Worm (Caenorhabditis elegans) whole organism, mixed stage, embryonic: ENCODE measurements around the gene F43D2.6.

Source experiments
- M03D4.4 ChIP-seq: sonication (generic microtip); optimal IDR thresholded peaks from 2 replicates; lab custom pipeline; 2017; ENCODE audit warnings: mild to moderate bottlenecking, missing genetic modification characterization, missing compliant biosample characterization
- bed-3 ChIP-seq: fragments of 200-800 bp; sonication (Bioruptor generic); optimal IDR thresholded peaks from 3 replicates; lab custom pipeline; 2018; ENCODE audit warnings: mild to moderate bottlenecking, missing genetic modification characterization, moderate library complexity, missing compliant biosample characterization
- ceh-39 ChIP-seq: fragments of 150-350 bp; optimal IDR thresholded peaks from 2 replicates; lab custom pipeline; 2014; ENCODE audit warnings: missing biosample characterization, missing genetic modification characterization
- ceh-43 ChIP-seq: fragments of 200-800 bp; sonication (Bioruptor generic); optimal IDR thresholded peaks from 2 replicates; lab custom pipeline; 2018; ENCODE audit warnings: mild to moderate bottlenecking, missing genetic modification characterization, moderate library complexity, missing compliant biosample characterization
- ces-1 ChIP-seq: fragments of 150-350 bp; optimal IDR thresholded peaks from 2 replicates; lab custom pipeline; 2014; ENCODE audit warnings: missing biosample characterization, missing genetic modification reagents, missing genetic modification characterization
- cnd-1 ChIP-seq: fragments of 200-800 bp; sonication (Bioruptor generic); optimal IDR thresholded peaks from 2 replicates; lab custom pipeline; 2018; ENCODE audit warnings: mild to moderate bottlenecking, missing genetic modification characterization, missing compliant biosample characterization
- drap-1 ChIP-seq: fragments of 200-800 bp; sonication (Bioruptor generic); optimal IDR thresholded peaks from 3 replicates; lab custom pipeline; 2018; ENCODE audit warnings: mild to moderate bottlenecking, missing genetic modification characterization, missing compliant biosample characterization
- elt-1 ChIP-seq: sonication (generic microtip); optimal IDR thresholded peaks from 2 replicates; lab custom pipeline; 2017; ENCODE audit warnings: missing genetic modification characterization, mild to moderate bottlenecking, missing compliant biosample characterization, antibody characterized with exemption, moderate library complexity, borderline replicate concordance; ENCODE audit not compliant: insufficient read depth
- elt-3 ChIP-seq: fragments of 150-350 bp; optimal IDR thresholded peaks from 2 replicates; lab custom pipeline; 2014; ENCODE audit warnings: missing biosample characterization, missing genetic modification characterization
- hlh-1 ChIP-seq: fragments of 150-350 bp; optimal IDR thresholded peaks from 2 replicates; lab custom pipeline; 2014; ENCODE audit warnings: missing biosample characterization, missing genetic modification reagents, missing genetic modification characterization
- lin-32 ChIP-seq: fragments of 200-800 bp; sonication (Bioruptor generic); optimal IDR thresholded peaks from 2 replicates; lab custom pipeline; 2018; ENCODE audit warnings: mild to moderate bottlenecking, missing genetic modification characterization, missing compliant biosample characterization
- lsy-2 ChIP-seq: fragments of 150-350 bp; optimal IDR thresholded peaks from 2 replicates; lab custom pipeline; 2014; ENCODE audit warnings: missing biosample characterization, missing genetic modification characterization
- mep-1 ChIP-seq: fragments of 150-350 bp; optimal IDR thresholded peaks from 2 replicates; lab custom pipeline; 2017; ENCODE audit warnings: missing biosample characterization, missing genetic modification reagents, missing genetic modification characterization, inconsistent platforms
- mls-2 ChIP-seq: sonication (generic microtip); optimal IDR thresholded peaks from 2 replicates; lab custom pipeline; 2016; ENCODE audit warnings: mild to moderate bottlenecking, missing genetic modification characterization, moderate library complexity, missing compliant biosample characterization
- nhr-12 ChIP-seq: fragments of 150-350 bp; optimal IDR thresholded peaks from 2 replicates; lab custom pipeline; 2014; ENCODE audit warnings: missing biosample characterization, missing genetic modification characterization
- nhr-2 ChIP-seq: fragments of 150-350 bp; optimal IDR thresholded peaks from 2 replicates; lab custom pipeline; 2014; ENCODE audit warnings: missing biosample characterization, missing genetic modification characterization
- nhr-237 ChIP-seq: fragments of 150-350 bp; optimal IDR thresholded peaks from 2 replicates; lab custom pipeline; 2014; ENCODE audit warnings: missing biosample characterization, missing genetic modification characterization
- nhr-28 ChIP-seq: fragments of 150-350 bp; optimal IDR thresholded peaks from 2 replicates; lab custom pipeline; 2014; ENCODE audit warnings: missing biosample characterization, missing genetic modification characterization
- nhr-76 ChIP-seq: sonication (generic microtip); optimal IDR thresholded peaks from 2 replicates; lab custom pipeline; 2017; ENCODE audit warnings: missing biosample characterization, missing genetic modification characterization
- sem-2 ChIP-seq: fragments of 200-800 bp; sonication (Bioruptor generic); optimal IDR thresholded peaks from 2 replicates; lab custom pipeline; 2018; ENCODE audit warnings: mild to moderate bottlenecking, missing genetic modification characterization, missing compliant biosample characterization
- snpc-4 ChIP-seq: fragments of 150-350 bp; optimal IDR thresholded peaks from 2 replicates; lab custom pipeline; 2014; ENCODE audit warnings: missing biosample characterization, missing genetic modification characterization
- sptf-1 ChIP-seq: sonication (generic microtip); optimal IDR thresholded peaks from 2 replicates; lab custom pipeline; 2017; ENCODE audit warnings: mild to moderate bottlenecking, missing genetic modification characterization, moderate library complexity, missing compliant biosample characterization
- unc-120 ChIP-seq: sonication (generic microtip); optimal IDR thresholded peaks from 2 replicates; lab custom pipeline; 2017; ENCODE audit warnings: missing genetic modification characterization, missing compliant biosample characterization; ENCODE audit not compliant: poor library complexity, severe bottlenecking
- unc-39 ChIP-seq: fragments of 150-350 bp; optimal IDR thresholded peaks from 2 replicates; lab custom pipeline; 2014; ENCODE audit warnings: missing biosample characterization, missing genetic modification characterization
- unc-62 ChIP-seq: fragments of 150-350 bp; optimal IDR thresholded peaks from 2 replicates; lab custom pipeline; 2014; ENCODE audit warnings: missing biosample characterization, missing genetic modification reagents, missing genetic modification characterization
- zip-8 ChIP-seq: fragments of 150-350 bp; optimal IDR thresholded peaks from 2 replicates; lab custom pipeline; 2014; ENCODE audit warnings: missing biosample characterization, missing genetic modification characterization
- ztf-11 ChIP-seq: fragments of 150-350 bp; optimal IDR thresholded peaks from 2 replicates; lab custom pipeline; 2014; ENCODE audit warnings: missing biosample characterization, missing genetic modification characterization

Gene F43D2.6

ce11 chrV:14658131-14658530 lies 23.2 kb upstream of the F43D2.6 start, which contains the start of gene slc-25A29:
Gene slc-25A29, minus strand, starts transcription at chrV:14658175.
- no peak for TF ChIP-seq snpc-4 (tag; lab: Kevin White, UChicago)
- TF ChIP-seq ztf-11 (tag; lab: Kevin White, UChicago), result no peak
- TF ChIP-seq nhr-2 (tag; lab: Kevin White, UChicago), result no peak

- no peak for TF ChIP-seq nhr-2 (tag; lab: Kevin White, UChicago)
- no peak for TF ChIP-seq ceh-39
- TF ChIP-seq bed-3 (GFP tag; lab: Kevin White, UChicago), result no peak
- TF ChIP-seq nhr-237, result no peak
- no peak for TF ChIP-seq M03D4.4 (tag; lab: Kevin White, UChicago)
- TF ChIP-seq unc-62 (GFP tag; lab: Kevin White, UChicago), result no peak
- no peak for TF ChIP-seq ztf-11 (tag; lab: Kevin White, UChicago)
These were observed 22.0 kb upstream of the F43D2.6 start for ce11 chrV:14656970-14657369.

- TF ChIP-seq nhr-2 (tag; lab: Kevin White, UChicago) (no peak), mls-2 (tag; lab: Kevin White, UChicago) (no peak), sptf-1 (tag; lab: Kevin White, UChicago) (no peak), cnd-1 (tag; lab: Kevin White, UChicago) (no peak), nhr-28 (tag; lab: Kevin White, UChicago) (no peak), hlh-1 (tag; lab: Kevin White, UChicago) (no peak), snpc-4 (tag; lab: Kevin White, UChicago) (no peak), lsy-2 (no peak), zip-8 (no peak)
These were observed 20.7 kb upstream of the F43D2.6 start for ce11 chrV:14655689-14656088.

- TF ChIP-seq elt-1 (tag; lab: Kevin White, UChicago) (no peak), unc-120 (tag; lab: Kevin White, UChicago) (no peak), nhr-76 (tag; lab: Kevin White, UChicago) (no peak), lsy-2 (no peak), drap-1 (GFP tag; lab: Kevin White, UChicago) (no peak), cnd-1 (tag; lab: Kevin White, UChicago) (peak; percentile 45), ceh-39 (no peak), unc-62 (GFP tag; lab: Kevin White, UChicago) (peak; percentile 36), ces-1 (peak; percentile 84), zip-8 (no peak), mep-1 (tag; lab: Kevin White, UChicago) (no peak), nhr-237 (no peak), ceh-43 (GFP tag; lab: Kevin White, UChicago) (no peak), nhr-28 (tag; lab: Kevin White, UChicago) (no peak), ztf-11 (tag; lab: Kevin White, UChicago) (no peak)
These were observed 15.7 kb upstream of the F43D2.6 start for ce11 chrV:14650631-14651030.

- no peak for TF ChIP-seq nhr-12
- no peak for TF ChIP-seq ceh-39
- TF ChIP-seq nhr-28 (tag; lab: Kevin White, UChicago), result no peak
- TF ChIP-seq ces-1, result peak; percentile 25
- TF ChIP-seq snpc-4 (tag; lab: Kevin White, UChicago), result no peak
- TF ChIP-seq drap-1 (GFP tag; lab: Kevin White, UChicago), result no peak
- TF ChIP-seq hlh-1 (tag; lab: Kevin White, UChicago), result peak; percentile 17
- TF ChIP-seq mls-2 (tag; lab: Kevin White, UChicago), result no peak
- no peak for TF ChIP-seq nhr-2 (tag; lab: Kevin White, UChicago)
- no peak for TF ChIP-seq elt-3
- peak; percentile 43 for TF ChIP-seq cnd-1 (tag; lab: Kevin White, UChicago)
- no peak for TF ChIP-seq nhr-237
- TF ChIP-seq, all 35 proteins: peak for 3
These were observed 14.9 kb upstream of the F43D2.6 start for ce11 chrV:14649929-14650328.

ce11 chrV:14648825-14649224 lies 13.8 kb upstream of the F43D2.6 start:
- TF ChIP-seq unc-39 (tag; lab: Kevin White, UChicago) (no peak), ces-1 (peak; percentile 53), lin-32 (GFP tag; lab: Kevin White, UChicago) (no peak), nhr-76 (tag; lab: Kevin White, UChicago) (no peak), sem-2 (GFP tag; lab: Kevin White, UChicago) (no peak)
- TF ChIP-seq, all 35 proteins: peak for 1
